Fruit fly (Drosophila melanogaster) whole organism: ENCODE data around the gene Noc1.

Experiments
- CG8478 ChIP-seq: fragments of >200 bp; optimal IDR thresholded peaks from 2 replicates; lab custom pipeline; 2018; ENCODE audit warnings: inconsistent platforms
- Dll ChIP-seq: fragments of >200 bp; optimal IDR thresholded peaks from 2 replicates; lab custom pipeline; 2017
- EcR ChIP-seq, 2 experiments: fragments of >200 bp; optimal IDR thresholded peaks; 2 replicates each; lab custom pipeline; 2017; ENCODE audit warnings: missing biosample characterization in 2 of 2, missing genetic modification characterization in 2 of 2, missing genetic modification reagents in 2 of 2
- pan ChIP-seq: fragments of >200 bp; optimal IDR thresholded peaks from 2 replicates; lab custom pipeline; 2017
- psq ChIP-seq: fragments of >200 bp; optimal IDR thresholded peaks from 2 replicates; lab custom pipeline; 2017

- TF ChIP-seq EcR (GFP tag; optimal IDR thresholded peaks at IDR 0.05; lab: Kevin White, UChicago) (no peak), pan (lab: Kevin White, UChicago) (no peak), psq (lab: Kevin White, UChicago) (no peak), CG8478 (lab: Kevin White, UChicago) (no peak), Dll (lab: Kevin White, UChicago) (no peak)
Measured at dm6 chr3L:11107935-11108334, 33.4 kb downstream of the Noc1 start, which contains the start of gene CG12522.
